Worm (Caenorhabditis elegans): Measurements from ENCODE around the gene set-16.

DNA sequence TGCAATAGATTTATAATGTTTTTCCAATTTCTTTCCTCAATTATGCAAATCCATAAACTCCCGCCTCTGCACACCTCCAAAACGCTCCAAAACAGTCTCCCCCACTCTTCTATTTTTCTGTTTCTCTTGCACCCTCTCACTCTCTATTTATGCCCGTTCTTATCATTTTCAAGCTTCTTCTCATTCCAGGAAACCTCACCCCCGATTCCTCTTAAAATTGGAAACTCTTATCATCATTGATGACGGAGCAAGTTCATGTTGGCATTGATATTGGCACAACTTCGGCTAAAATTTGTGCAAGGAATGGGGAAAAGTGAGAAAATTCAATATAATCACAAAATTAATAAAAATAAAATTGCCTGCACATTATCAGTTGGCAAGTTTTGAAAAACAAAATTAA, 35.9 kb upstream of the set-16 start, which contains the start of gene shpk-1:
- TF ChIP-seq tbx-37 (GFP tag; conservative IDR thresholded peaks at IDR 0.05) (no peak), tbx-11 (GFP tag; IDR thresholded peaks at IDR 0.05) (no peak), tra-4 (tag; optimal IDR thresholded peaks at IDR 0.05) (no peak), ama-1 (optimal IDR thresholded peaks at IDR 0.05) (no peak), hmbx-1 (tag; optimal IDR thresholded peaks at IDR 0.05) (no peak), scrt-1 (GFP tag; IDR thresholded peaks at IDR 0.05) (no peak), hnd-1 (tag; optimal IDR thresholded peaks at IDR 0.05) (no peak), F13C5.2 (tag; optimal IDR thresholded peaks at IDR 0.05) (no peak), flt-1 (GFP tag; IDR thresholded peaks at IDR 0.05) (no peak), ceh-13 (GFP tag; optimal IDR thresholded peaks at IDR 0.05) (no peak), sea-1 (GFP tag; conservative IDR thresholded peaks at IDR 0.05) (no peak), B0310.2 (tag; optimal IDR thresholded peaks at IDR 0.05) (no peak), hmg-4 (GFP tag; optimal IDR thresholded peaks at IDR 0.05) (no peak)

Measured in whole organism, early embryonic.